Worm (Caenorhabditis elegans): ENCODE measurements around the gene daf-5.

DNA sequence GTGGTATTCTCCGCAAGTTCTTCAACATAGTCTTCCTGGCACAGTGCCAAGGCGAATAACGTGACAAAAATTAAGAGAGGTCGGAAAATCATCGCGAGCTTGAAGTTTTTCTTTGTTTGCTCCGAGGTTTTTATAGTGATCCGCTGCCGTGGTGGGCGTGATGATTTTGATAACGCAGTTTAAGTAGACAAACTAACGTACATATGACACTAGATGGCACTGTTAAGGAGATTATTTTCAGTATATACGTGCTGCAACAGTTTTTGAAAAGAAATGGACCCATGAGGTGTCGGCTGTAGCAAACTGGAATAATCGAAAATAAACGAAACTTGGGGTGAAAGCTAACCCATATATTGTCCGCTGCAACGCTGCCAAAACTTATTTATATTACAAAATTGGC, 49.9 kb downstream of the daf-5 start, which contains the start of gene F01D5.5:
- TF ChIP-seq lsy-2 (tag; optimal IDR thresholded peaks at IDR 0.05) (no peak), skn-1 (tag; optimal IDR thresholded peaks at IDR 0.05) (no peak), fos-1 (tag; optimal IDR thresholded peaks at IDR 0.05) (no peak), Y116A8C.19 (tag; optimal IDR thresholded peaks at IDR 0.05; ENCODE audit: borderline replicate concordance) (no peak), nhr-71 (tag; optimal IDR thresholded peaks at IDR 0.05) (no peak), swsn-7 (tag; optimal IDR thresholded peaks at IDR 0.05) (no peak), lin-35 (GFP tag; optimal IDR thresholded peaks at IDR 0.05) (no peak), zip-4 (GFP tag; optimal IDR thresholded peaks at IDR 0.05) (no peak), ztf-11 (tag; optimal IDR thresholded peaks at IDR 0.05) (no peak), sptf-1 (tag; optimal IDR thresholded peaks at IDR 0.05) (no peak), snpc-4 (tag; optimal IDR thresholded peaks at IDR 0.05) (no peak), nhr-237 (tag; optimal IDR thresholded peaks at IDR 0.05) (no peak), aha-1 (tag; optimal IDR thresholded peaks at IDR 0.05) (no peak)
